Worm (Caenorhabditis elegans): ENCODE data around the gene col-97.

The col-97 gene

DNA sequence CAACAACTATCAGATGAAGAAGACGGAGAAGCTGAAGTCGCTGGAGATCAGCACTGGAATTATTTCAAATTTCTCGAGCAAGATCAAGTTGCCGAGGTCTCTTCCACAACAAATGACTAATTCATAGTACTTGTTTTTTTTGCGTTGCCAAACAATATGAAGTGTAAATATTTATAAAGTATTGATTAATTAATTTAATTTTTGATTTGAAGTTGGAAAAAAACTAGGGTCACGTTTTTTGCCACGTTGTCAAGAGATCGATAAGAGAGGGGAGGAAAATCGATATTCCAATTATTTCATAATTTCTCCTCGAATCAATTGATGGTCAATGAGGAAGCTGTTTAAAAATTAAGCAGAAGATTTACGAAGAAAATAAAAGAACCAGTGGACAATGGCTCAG lies 11.7 kb upstream of the col-97 start, which contains the start of gene snf-7:
Gene snf-7, plus strand, starts transcription at position 301 of the 400 bp plus-strand sequence.
- no peak for TF ChIP-seq dao-5 (tag; optimal IDR thresholded peaks at IDR 0.05)

DNA sequence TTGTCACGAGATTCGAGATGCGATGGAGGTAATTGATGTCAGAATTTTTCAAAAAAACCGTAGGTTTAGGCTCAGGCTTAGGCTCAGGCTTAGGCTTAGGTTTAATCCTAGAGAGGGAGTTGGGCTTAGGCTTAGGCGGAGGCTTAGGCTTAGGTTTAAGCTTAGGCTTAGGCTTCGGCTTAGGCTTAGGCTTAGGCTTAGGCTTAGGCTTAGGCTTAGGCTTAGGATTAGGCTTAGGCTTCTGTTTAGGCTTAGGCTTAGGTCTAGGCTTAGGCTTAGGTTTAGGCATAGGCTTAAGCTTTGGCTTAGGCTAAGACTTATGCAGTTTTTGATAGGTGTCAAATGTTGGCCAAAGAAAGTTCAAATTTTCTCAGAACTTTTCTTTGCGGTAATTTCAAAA lies 10.8 kb upstream of the col-97 start:
- TF ChIP-seq W03F9.2 (tag; optimal IDR thresholded peaks at IDR 0.05) (no peak), him-1 (tag; optimal IDR thresholded peaks at IDR 0.05) (no peak), dao-5 (tag; optimal IDR thresholded peaks at IDR 0.05) (no peak)

DNA sequence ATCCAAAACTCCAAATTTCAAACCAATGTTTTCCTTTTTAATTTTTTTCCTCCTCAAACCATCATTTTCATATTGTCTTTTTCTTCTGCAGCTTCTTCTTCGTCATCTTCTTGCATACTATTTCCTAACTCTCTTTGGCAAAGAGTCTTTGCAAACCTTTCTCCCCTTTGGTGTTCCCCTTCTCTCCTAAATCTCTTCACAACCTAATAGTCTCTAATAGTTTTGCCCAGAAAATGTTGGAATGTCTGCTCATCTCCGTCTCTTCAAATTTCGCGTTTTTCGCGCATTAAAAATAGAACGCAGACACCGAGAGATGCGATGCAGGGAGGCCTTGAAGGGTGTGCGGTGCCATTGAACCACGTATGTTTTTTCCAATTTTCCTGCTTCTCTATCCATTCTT lies 8.6 kb upstream of the col-97 start, which contains the start of gene ZK1010.10:
Gene ZK1010.10, plus strand, starts transcription at position 286 of the 400 bp plus-strand sequence.
- TF ChIP-seq W03F9.2 (tag; optimal IDR thresholded peaks at IDR 0.05) (no peak), him-1 (tag; optimal IDR thresholded peaks at IDR 0.05) (no peak), dao-5 (tag; optimal IDR thresholded peaks at IDR 0.05) (no peak)

DNA sequence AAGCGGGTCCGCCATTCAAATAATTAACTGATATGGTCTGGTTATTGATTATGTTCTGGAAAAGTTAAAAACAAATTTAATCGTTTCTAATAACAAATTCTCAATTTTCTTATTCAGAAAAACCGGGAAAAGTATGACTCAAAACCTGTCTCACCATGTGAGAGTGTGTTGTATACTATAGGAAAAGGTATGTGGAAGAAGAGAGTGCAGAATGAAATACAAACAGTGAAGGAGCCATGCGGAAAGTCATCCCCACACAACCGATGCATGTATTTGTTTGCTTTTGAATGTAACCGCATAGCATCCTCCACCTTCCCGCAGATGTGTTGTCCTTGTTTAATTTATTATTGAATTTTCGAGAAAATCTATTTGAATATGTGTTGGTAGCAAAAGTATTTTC lies 7.0 kb upstream of the col-97 start, which contains the start of gene ZK1010.8:
Gene ZK1010.8, minus strand, starts transcription at position 214 of the 400 bp plus-strand sequence.
- no peak for TF ChIP-seq W03F9.2 (tag; optimal IDR thresholded peaks at IDR 0.05)
- TF ChIP-seq dao-5 (tag; optimal IDR thresholded peaks at IDR 0.05): no peak
- no peak for TF ChIP-seq him-1 (tag; optimal IDR thresholded peaks at IDR 0.05)

DNA sequence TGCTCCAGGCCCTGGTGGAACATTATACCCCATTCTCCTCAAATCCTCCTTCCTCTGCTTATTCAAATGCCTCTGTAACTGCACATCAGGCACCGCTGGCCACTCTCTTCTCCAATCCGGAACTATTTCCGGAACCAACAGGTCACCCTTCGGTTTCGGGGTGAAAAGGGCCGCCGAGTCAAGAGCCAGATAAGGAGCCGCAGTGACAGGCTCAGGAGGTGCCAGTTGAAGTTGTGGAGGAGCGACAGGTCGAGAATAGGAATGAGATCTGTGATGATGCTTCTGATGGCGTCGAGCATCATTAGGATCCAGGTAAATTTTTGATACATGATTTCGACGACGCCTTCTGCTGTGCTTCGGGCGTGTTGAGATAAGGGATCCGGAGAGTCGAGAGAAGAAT lies 4.7 kb upstream of the col-97 start:
- no peak for TF ChIP-seq W03F9.2 (tag; optimal IDR thresholded peaks at IDR 0.05)
- no peak for TF ChIP-seq him-1 (tag; optimal IDR thresholded peaks at IDR 0.05)
- TF ChIP-seq dao-5 (tag; optimal IDR thresholded peaks at IDR 0.05): no peak

DNA sequence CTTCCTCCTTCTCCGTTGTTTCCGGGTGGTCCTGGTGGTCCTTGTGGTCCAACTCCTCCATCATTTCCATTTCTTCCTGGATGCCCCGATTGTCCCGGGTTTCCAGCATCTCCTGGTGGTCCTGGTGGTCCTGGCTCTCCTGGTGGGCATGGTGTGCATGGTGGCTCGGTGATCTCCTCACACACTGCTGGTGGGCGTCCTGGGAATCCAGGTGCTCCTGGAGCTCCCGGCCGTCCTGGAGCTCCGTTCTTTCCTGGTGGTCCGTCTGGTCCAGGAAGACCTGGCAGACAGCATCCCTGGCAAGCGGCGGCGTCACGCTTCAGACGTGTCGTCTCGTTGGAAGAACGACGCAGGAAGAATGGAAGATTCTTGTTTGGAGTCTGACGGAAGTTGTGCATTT lies 452 bp downstream of the col-97 start:
- TF ChIP-seq him-1 (tag; optimal IDR thresholded peaks at IDR 0.05) (no peak), W03F9.2 (tag; optimal IDR thresholded peaks at IDR 0.05) (no peak), dao-5 (tag; optimal IDR thresholded peaks at IDR 0.05) (no peak)

DNA sequence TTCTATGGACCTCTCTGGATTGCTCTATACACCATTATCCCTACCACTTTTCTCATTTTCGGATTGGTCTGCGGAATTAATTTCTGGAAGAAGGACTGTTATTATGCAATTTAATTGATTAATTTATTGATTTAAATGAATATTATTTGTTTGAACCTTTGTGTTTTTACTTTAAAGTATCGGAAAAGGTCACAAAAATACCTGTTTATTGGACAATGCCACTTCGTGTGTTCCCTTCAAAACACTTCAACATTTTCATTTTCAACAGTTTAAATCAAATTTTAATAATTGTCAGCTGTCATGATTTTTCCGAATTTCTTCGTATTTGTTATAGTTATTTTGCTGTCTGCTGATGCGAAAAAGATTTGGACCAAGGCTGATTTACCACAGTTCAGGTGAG lies 2.5 kb downstream of the col-97 start, which contains the start of gene ZK1010.12:
Gene ZK1010.12, plus strand, starts transcription at position 301 of the 400 bp plus-strand sequence.
- no peak for TF ChIP-seq W03F9.2 (tag; optimal IDR thresholded peaks at IDR 0.05)
- TF ChIP-seq him-1 (tag; optimal IDR thresholded peaks at IDR 0.05): no peak
- no peak for TF ChIP-seq dao-5 (tag; optimal IDR thresholded peaks at IDR 0.05)

DNA sequence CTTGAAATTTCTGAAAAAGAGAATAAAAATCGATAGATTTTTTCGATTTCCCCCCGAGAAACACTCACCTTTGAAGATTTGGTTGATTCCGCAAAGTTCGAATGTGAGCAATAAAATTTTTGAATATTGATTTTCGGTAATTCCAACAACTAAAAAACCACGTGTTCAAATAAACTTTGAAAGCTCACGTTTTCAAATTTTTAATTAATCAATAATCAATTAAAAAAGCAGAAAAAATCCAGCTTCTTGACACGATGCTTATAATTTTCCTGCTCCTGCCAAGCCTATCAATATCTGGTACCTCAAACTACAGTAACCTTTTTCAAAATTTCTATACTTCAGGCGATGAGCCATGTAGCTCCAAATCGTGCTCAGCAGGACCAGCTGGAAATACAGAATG lies 6.1 kb downstream of the col-97 start, which contains the start of gene ZK1010.5:
Gene ZK1010.5, minus strand, starts transcription at position 101 of the 400 bp plus-strand sequence.
- TF ChIP-seq him-1 (tag; optimal IDR thresholded peaks at IDR 0.05) (no peak), W03F9.2 (tag; optimal IDR thresholded peaks at IDR 0.05) (no peak), dao-5 (tag; optimal IDR thresholded peaks at IDR 0.05) (no peak)

DNA sequence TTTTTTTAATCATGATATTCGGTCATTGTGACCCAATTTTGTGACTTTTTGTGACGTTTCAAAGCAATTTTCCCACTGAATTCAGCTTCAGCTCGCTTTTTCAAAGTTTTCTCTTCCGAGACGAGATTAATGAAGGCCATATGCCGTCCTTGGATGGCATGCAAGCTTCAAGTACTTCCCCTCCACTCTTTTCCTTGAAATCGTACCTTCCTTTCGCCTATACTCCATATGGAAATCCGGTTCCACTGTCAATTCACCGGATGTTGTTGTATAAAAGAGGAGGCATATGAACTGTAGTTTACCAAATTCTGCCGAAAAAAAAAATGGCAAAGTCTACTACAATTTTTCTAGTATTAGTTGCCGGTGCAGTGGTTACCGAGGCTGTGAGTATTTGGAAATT lies 12.7 kb downstream of the col-97 start, which contains the start of gene ZK1010.4:
Gene ZK1010.4, plus strand, starts transcription at position 301 of the 400 bp plus-strand sequence.
- TF ChIP-seq W03F9.2 (tag; optimal IDR thresholded peaks at IDR 0.05) (no peak), him-1 (tag; optimal IDR thresholded peaks at IDR 0.05) (no peak), dao-5 (tag; optimal IDR thresholded peaks at IDR 0.05) (no peak)

DNA sequence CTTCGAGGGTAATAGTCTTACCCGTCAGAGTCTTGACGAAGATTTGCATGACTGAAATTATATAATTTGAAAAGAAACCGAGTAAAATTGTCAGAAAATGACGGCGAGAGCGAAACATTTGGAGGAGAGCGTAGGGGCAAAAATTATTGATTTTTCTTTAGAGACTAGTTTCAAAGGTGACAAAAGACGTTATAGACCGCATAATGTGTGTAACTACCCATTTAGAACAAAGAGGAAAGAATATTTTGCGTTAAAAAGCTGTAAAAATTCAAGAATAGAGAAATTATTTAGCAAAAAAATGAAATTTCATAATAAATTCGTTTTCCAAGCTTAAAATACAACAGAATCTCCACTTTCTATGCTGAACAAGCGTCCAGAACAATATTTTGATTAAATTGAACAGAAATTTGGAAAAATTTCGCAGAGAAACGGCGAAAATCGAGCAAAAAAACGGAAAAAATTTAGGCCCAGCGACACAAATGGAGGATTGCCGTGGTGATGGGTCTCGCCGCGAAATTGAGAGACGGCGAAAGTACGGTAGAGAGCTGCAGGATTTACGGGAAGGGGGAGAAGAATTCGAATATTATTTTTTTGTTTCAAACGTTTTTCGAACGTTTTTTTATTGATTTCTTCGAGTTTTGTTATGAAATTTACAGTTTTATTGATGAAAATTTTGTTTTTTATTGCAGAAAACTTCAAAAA lies 14.9 kb downstream of the col-97 start, which contains the start of the genes ubq-2 and frg-1:
Gene ubq-2, minus strand, starts transcription at position 51 of the 702 bp plus-strand sequence.
Gene frg-1, plus strand, starts transcription at position 690 of the 702 bp plus-strand sequence.
- TF ChIP-seq dao-5 (tag; optimal IDR thresholded peaks at IDR 0.05): no peak
- TF ChIP-seq W03F9.2 (tag; optimal IDR thresholded peaks at IDR 0.05): peak; percentile 78
- peak; percentile 59 for TF ChIP-seq him-1 (tag; optimal IDR thresholded peaks at IDR 0.05)

DNA sequence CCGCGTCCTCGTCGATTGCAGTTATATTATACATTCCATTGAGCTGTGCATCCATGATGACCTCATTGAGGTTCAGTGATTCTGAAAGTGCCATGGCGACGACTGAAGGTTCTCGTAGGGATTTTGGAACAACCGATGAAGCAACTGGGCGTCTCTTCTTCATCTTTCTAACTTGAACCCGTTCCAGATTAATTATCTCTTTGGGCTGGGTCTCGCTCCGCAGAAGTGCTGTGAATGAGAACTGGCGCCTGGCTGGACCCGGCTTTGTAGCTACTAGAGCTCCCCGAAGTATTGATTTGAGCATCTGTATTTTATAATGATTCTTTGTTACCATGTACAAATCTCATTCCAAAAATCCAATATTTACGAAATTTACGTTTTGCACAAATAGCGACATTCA lies 15.9 kb downstream of the col-97 start, which contains the start of gene ZK1010.2:
Gene ZK1010.2, minus strand, starts transcription at position 304 of the 400 bp plus-strand sequence.
- TF ChIP-seq him-1 (tag; optimal IDR thresholded peaks at IDR 0.05): no peak
- no peak for TF ChIP-seq W03F9.2 (tag; optimal IDR thresholded peaks at IDR 0.05)
- TF ChIP-seq dao-5 (tag; optimal IDR thresholded peaks at IDR 0.05): no peak

DNA sequence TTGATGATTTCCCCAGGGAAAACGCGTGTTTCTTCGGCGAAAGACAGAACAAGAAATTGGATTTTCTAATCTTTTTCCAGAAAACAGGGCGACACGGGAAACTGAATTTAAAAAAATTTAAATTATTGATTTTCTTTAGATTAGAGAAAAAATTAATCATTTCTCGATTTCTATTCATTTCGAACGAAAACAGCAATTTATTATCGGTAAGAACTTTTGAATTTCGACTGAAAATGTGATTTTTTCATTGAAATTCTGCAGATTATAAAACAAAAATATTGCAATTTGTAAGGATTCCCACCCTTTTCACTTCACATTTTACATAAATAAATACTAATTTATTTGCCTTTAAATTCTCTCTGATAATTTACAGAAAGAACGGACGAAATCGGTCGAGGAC lies 21.1 kb downstream of the col-97 start, which contains the start of gene bckd-1A:
Gene bckd-1A, minus strand, starts transcription at position 101 of the 400 bp plus-strand sequence.
- no peak for TF ChIP-seq him-1 (tag; optimal IDR thresholded peaks at IDR 0.05)
- no peak for TF ChIP-seq W03F9.2 (tag; optimal IDR thresholded peaks at IDR 0.05)
- TF ChIP-seq dao-5 (tag; optimal IDR thresholded peaks at IDR 0.05): no peak

DNA sequence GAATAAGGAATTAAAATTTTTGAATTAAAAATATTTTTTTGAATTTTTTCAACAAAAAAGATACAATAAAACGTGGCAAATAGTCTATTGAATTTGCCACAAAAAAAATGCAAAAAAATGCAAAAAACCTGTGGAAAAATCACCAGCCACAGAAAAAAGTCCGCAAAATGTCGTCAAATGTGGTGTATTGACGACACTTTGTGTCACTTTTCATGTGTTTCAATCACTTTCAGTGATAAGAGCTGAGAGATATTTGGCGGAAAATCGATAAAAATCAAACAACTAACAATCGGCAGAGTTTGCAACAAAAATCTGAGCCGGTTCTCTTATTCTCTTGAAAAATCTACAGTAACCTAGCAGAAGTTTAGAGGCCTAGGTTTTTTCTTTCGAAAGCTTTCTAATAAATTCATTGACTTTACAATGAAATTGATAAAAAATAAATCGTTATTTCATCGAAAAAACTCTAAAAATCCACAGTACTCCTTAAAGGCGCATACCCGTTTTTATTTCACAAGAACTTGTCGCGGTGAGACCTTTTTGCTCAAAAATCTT lies 21.6 kb downstream of the col-97 start:
- peak; percentile 10 for TF ChIP-seq W03F9.2 (tag; optimal IDR thresholded peaks at IDR 0.05)
- no peak for TF ChIP-seq him-1 (tag; optimal IDR thresholded peaks at IDR 0.05)

DNA sequence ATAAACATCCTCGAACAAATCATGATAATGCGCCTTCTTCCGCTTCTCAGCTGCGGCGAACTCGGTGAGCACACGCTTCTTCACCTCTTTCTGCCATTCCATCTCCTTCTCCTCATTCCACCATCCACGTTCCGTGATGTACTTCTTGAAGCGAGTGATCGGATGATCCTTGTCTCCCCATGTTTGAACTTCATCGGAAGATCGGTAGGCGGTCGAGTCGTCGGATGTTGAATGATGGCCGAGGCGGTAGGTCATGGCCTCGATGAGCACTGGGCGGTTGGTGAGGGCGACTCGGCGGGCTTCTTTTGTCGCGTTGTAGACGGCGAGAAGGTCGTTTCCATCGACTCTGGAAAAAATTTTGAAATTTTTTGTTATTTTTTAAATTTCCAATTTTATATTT lies 25.2 kb downstream of the col-97 start:
- TF ChIP-seq W03F9.2 (tag; optimal IDR thresholded peaks at IDR 0.05): no peak
- TF ChIP-seq dao-5 (tag; optimal IDR thresholded peaks at IDR 0.05): no peak
- no peak for TF ChIP-seq him-1 (tag; optimal IDR thresholded peaks at IDR 0.05)

All from whole organism, L4/young adult.